Worm (Caenorhabditis elegans) whole organism, early embryonic: ENCODE results near the gene srx-80.

Experiments
- ama-1 ChIP-seq: fragments of 150-350 bp; optimal IDR thresholded peaks from 2 replicates; lab custom pipeline; 2014
- ceh-13 ChIP-seq: fragments of 200-800 bp; sonication (Bioruptor generic); optimal IDR thresholded peaks from 2 replicates; lab custom pipeline; 2018; ENCODE audit warnings: mild to moderate bottlenecking, missing genetic modification characterization, missing compliant biosample characterization
- tbx-37 ChIP-seq: fragments of 200-800 bp; sonication (Bioruptor generic); conservative IDR thresholded peaks from 2 replicates; pipeline ENCODE4 v1.3.6; 2022; ENCODE audit warnings: missing genetic modification reagents, missing genetic modification characterization, missing compliant biosample characterization
- tra-4 ChIP-seq: sonication (generic microtip); optimal IDR thresholded peaks from 2 replicates; lab custom pipeline; 2017; ENCODE audit warnings: missing genetic modification characterization, missing compliant biosample characterization

DNA sequence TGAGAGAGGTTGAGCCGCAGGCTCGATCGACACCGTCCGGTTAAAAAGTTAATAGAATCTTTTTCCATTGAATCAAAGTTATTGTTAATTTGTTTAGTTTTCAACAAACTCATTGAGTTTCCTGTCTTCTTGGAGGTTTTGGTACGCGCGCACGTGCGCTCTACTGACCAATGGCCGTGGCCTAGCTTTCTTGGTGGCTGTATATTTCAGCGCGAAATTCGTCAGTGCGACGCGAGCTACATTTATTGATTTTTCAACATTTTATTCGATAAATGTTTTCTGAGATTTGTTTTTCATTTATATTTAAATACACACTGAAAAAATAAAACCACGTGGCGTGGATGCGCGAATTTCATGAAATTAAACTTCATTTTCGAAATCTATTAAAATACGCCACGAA lies 50.6 kb downstream of the srx-80 start, which contains the start of gene bir-1:
- TF ChIP-seq tbx-37 (GFP tag; lab: Robert Waterston, UW) (peak; percentile 77), ama-1 (no peak), ceh-13 (no peak), tra-4 (tag; lab: Kevin White, UChicago) (no peak)
